Worm (Caenorhabditis elegans) whole organism, midembryonic: Measurements from ENCODE around the gene C47A4.3.

ENCODE experiments used
- cog-1 ChIP-seq: sonication (generic microtip); optimal IDR thresholded peaks from 2 replicates; lab custom pipeline; 2016; ENCODE audit warnings: missing genetic modification characterization, missing compliant biosample characterization
- flt-1 ChIP-seq: fragments of 200-800 bp; sonication (Bioruptor generic); IDR thresholded peaks from 2 replicates; pipeline ENCODE4 v1.3.6; 2022; ENCODE audit warnings: missing genetic modification characterization, missing compliant biosample characterization
- klf-2 ChIP-seq: fragments of 200-800 bp; sonication (Bioruptor generic); conservative IDR thresholded peaks from 2 replicates; pipeline ENCODE4 v1.3.6; 2022; ENCODE audit warnings: missing genetic modification reagents, missing genetic modification characterization, missing compliant biosample characterization
- med-1 ChIP-seq: sonication (generic microtip); optimal IDR thresholded peaks from 2 replicates; lab custom pipeline; 2017; ENCODE audit warnings: missing genetic modification characterization, mild to moderate bottlenecking, missing compliant biosample characterization, antibody characterized with exemption, missing genetic modification reagents; ENCODE audit not compliant: insufficient read depth
- ref-1 ChIP-seq: fragments of 200-800 bp; sonication (Bioruptor generic); conservative IDR thresholded peaks from 2 replicates; pipeline ENCODE4 v1.3.6; 2022; ENCODE audit warnings: missing genetic modification reagents, missing genetic modification characterization, missing compliant biosample characterization
- tab-1 ChIP-seq: fragments of 200-800 bp; sonication (Bioruptor generic); IDR thresholded peaks from 2 replicates; pipeline ENCODE4 v1.3.6; 2022; ENCODE audit warnings: missing genetic modification characterization, missing compliant biosample characterization
- ztf-23 ChIP-seq: fragments of 200-800 bp; sonication (Bioruptor generic); IDR thresholded peaks from 2 replicates; pipeline ENCODE4 v1.3.6; 2022; ENCODE audit warnings: missing genetic modification reagents, missing genetic modification characterization, missing compliant biosample characterization
- ztf-29 ChIP-seq: fragments of 200-800 bp; sonication (Bioruptor generic); IDR thresholded peaks from 2 replicates; pipeline ENCODE4 v1.3.6; 2022; ENCODE audit warnings: missing genetic modification reagents, missing genetic modification characterization, missing compliant biosample characterization

- no peak for TF ChIP-seq klf-2 (GFP tag; lab: Robert Waterston, UW)
- no peak for TF ChIP-seq ref-1 (GFP tag; lab: Robert Waterston, UW)
- no peak for TF ChIP-seq ztf-29
- TF ChIP-seq cog-1 (tag; lab: Kevin White, UChicago), result no peak
- TF ChIP-seq ztf-23 (GFP tag; lab: Robert Waterston, UW), result no peak
- TF ChIP-seq med-1, result no peak
- no peak for TF ChIP-seq flt-1 (GFP tag; lab: Robert Waterston, UW)
- TF ChIP-seq tab-1 (GFP tag; lab: Robert Waterston, UW), result no peak
Observed at ce11 chrIV:13694600-13694999, 47.5 kb downstream of the C47A4.3 start.
